Fruit fly (Drosophila melanogaster) whole organism, prepupa: Measurements from ENCODE around the gene CG4872.

Experiments
- CG11294 ChIP-seq: fragments of 200-800 bp; sonication (Bioruptor generic); IDR thresholded peaks from 2 replicates; pipeline ENCODE4 v1.3.6; 2022; ENCODE audit warnings: missing biosample characterization, missing genetic modification characterization
- CG11762 ChIP-seq: fragments of 200-800 bp; sonication (Bioruptor generic); optimal IDR thresholded peaks from 3 replicates; lab custom pipeline; 2016; ENCODE audit warnings: missing biosample characterization, missing genetic modification characterization; ENCODE audit not compliant: insufficient read depth
- CG16779 ChIP-seq: fragments of 200-800 bp; sonication (Bioruptor generic); optimal IDR thresholded peaks from 3 replicates; lab custom pipeline; 2017; ENCODE audit warnings: missing biosample characterization, mild to moderate bottlenecking, missing genetic modification characterization
- CG6792 ChIP-seq: fragments of 200-800 bp; sonication (Bioruptor generic); optimal IDR thresholded peaks from 3 replicates; lab custom pipeline; 2016; ENCODE audit warnings: missing biosample characterization, missing genetic modification characterization
- CG6808 ChIP-seq: fragments of 200-800 bp; sonication (Bioruptor generic); optimal IDR thresholded peaks from 3 replicates; lab custom pipeline; 2017; ENCODE audit warnings: missing biosample characterization, missing genetic modification characterization, mild to moderate bottlenecking, moderate library complexity, missing genetic modification reagents
- CG8319 ChIP-seq: fragments of 200-800 bp; sonication (Bioruptor generic); optimal IDR thresholded peaks from 3 replicates; lab custom pipeline; 2016; ENCODE audit warnings: missing biosample characterization, missing genetic modification characterization
- OdsH ChIP-seq: fragments of 200-800 bp; sonication (Bioruptor generic); optimal IDR thresholded peaks from 3 replicates; lab custom pipeline; 2016; ENCODE audit warnings: missing biosample characterization, missing genetic modification characterization
- Smox ChIP-seq: fragments of 200-800 bp; sonication (Bioruptor generic); optimal IDR thresholded peaks from 3 replicates; lab custom pipeline; 2016; ENCODE audit warnings: missing biosample characterization, missing genetic modification characterization
- cyc ChIP-seq: fragments of 200-800 bp; sonication (Bioruptor generic); optimal IDR thresholded peaks from 3 replicates; lab custom pipeline; 2016; ENCODE audit warnings: missing biosample characterization, missing genetic modification characterization
- dsx ChIP-seq: fragments of 200-800 bp; optimal IDR thresholded peaks from 3 replicates; lab custom pipeline; 2019; ENCODE audit warnings: missing biosample characterization, mild to moderate bottlenecking, missing genetic modification characterization, moderate library complexity; ENCODE audit not compliant: poor library complexity, severe bottlenecking
- fd59A ChIP-seq: fragments of 200-800 bp; sonication (Bioruptor generic); optimal IDR thresholded peaks from 2 replicates; lab custom pipeline; 2017; ENCODE audit warnings: missing biosample characterization, mild to moderate bottlenecking, missing genetic modification characterization, missing genetic modification reagents
- spab ChIP-seq: fragments of 200-800 bp; sonication (Bioruptor generic); optimal IDR thresholded peaks from 2 replicates; lab custom pipeline; 2017; ENCODE audit warnings: missing biosample characterization, mild to moderate bottlenecking, missing genetic modification characterization, missing genetic modification reagents
- ss ChIP-seq, 2 experiments: fragments of 200-800 bp; sonication (Bioruptor generic); optimal IDR thresholded peaks; 2 replicates in 1 of 2; 3 replicates in 1 of 2; lab custom pipeline; 2017 to 2018; ENCODE audit warnings: mild to moderate bottlenecking in 2 of 2, missing biosample characterization in 2 of 2, missing genetic modification characterization in 2 of 2, moderate library complexity in 1 of 2

DNA sequence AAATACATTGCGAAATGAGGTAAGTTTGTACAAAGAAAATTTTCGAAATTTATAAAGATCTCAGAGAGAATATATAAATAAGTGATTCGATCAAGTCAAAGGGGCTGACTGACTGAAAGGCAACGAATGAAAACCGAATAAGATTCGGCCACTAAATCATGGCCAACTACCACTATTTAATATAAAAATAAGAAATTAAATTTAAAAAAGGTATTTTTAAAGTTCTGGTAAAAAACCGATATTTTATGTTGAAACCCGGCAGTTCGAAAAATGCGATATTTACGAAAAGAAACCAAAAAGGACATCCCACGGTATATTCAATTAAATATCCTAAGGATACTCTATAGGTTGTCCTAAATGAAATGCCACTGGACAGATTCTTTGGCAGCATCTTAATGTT, 15.9 kb downstream of the CG4872 start, which contains the start of gene CG33252:
- TF ChIP-seq cyc (no peak), Smox (no peak), fd59A (GFP tag; lab: Kevin White, UChicago) (no peak), ss (GFP tag; optimal IDR thresholded peaks at IDR 0.05; lab: Kevin White, UChicago) (no peak), OdsH (GFP tag; lab: Kevin White, UChicago) (no peak), CG16779 (tag; lab: Kevin White, UChicago) (no peak), CG8319 (GFP tag; lab: Kevin White, UChicago) (no peak), CG6792 (no peak), dsx (GFP tag; lab: Kevin White, UChicago) (no peak), CG11294 (GFP tag; lab: Robert Waterston, UW) (no peak), spab (GFP tag; lab: Kevin White, UChicago) (no peak), CG6808 (GFP tag; lab: Kevin White, UChicago) (no peak), CG11762 (GFP tag; lab: Kevin White, UChicago) (no peak)
